Fruit fly (Drosophila melanogaster): ENCODE measurements around the gene Ctps.
A peak's percentile ranks its signal among the peaks of the same experiment; 100 is the strongest.

Gene Ctps

DNA sequence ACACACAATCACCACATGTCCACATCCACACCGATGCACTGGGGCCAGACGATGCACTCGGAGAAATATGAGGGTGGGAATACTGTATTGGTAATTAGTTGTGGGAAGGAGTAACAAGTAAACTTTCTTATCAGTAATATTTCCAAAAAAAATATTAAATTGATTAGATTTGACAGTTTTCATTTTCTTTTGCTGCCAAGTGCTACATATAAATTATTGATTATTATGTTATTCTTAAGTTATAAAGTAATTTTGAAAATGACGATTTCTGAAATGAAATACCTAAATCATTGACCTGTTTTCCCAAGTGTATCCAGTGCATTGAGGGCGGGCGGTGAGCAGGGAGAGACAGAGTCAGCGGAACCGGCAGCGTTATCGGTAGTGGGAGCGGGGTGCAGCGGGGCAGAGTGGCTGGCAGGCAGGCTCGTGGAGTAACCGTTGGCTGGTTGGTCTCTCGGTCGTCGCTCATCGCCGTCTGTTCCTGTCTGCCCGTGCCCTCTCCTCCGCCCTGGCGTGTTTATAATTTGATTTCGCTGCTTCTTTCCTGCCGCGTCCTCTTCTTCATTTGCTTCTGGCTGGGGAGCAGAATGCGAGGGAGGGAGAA lies 10.2 kb downstream of the Ctps start (continued):
- TF ChIP-seq CG15073 (GFP tag; optimal IDR thresholded peaks at IDR 0.05) = no peak
- no peak for TF ChIP-seq salm (tag; optimal IDR thresholded peaks at IDR 0.05)
- TF ChIP-seq chif (GFP tag; optimal IDR thresholded peaks at IDR 0.05) = peak in 1 of 2 experiments; percentile 1
- no peak for TF ChIP-seq prd (optimal IDR thresholded peaks at IDR 0.05)
- TF ChIP-seq prd (GFP tag; IDR thresholded peaks at IDR 0.05) = peak; percentile 58; the same call in 1 of the 3 replicates
- no peak for TF ChIP-seq Fer1 (GFP tag; optimal IDR thresholded peaks at IDR 0.05)
- no peak for TF ChIP-seq CG4282 (GFP tag; optimal IDR thresholded peaks at IDR 0.05)
- TF ChIP-seq CG8388 (GFP tag; optimal IDR thresholded peaks at IDR 0.05) = peak; percentile 69
- TF ChIP-seq bbx (GFP tag; IDR thresholded peaks at IDR 0.05; ENCODE audit: partially characterized antibody) = no peak
- no peak for TF ChIP-seq Hr51 (GFP tag; optimal IDR thresholded peaks at IDR 0.05)
- TF ChIP-seq pita (GFP tag; optimal IDR thresholded peaks at IDR 0.05) = no peak
- no peak for TF ChIP-seq tx (GFP tag; optimal IDR thresholded peaks at IDR 0.05)
- TF ChIP-seq fru (optimal IDR thresholded peaks at IDR 0.05) = no peak
- no peak for TF ChIP-seq toy (GFP tag; IDR thresholded peaks at IDR 0.05)
- peak; percentile 65 for TF ChIP-seq Blimp-1 (GFP tag; optimal IDR thresholded peaks at IDR 0.05)
- TF ChIP-seq otp (GFP tag; IDR thresholded peaks at IDR 0.05) = no peak
- TF ChIP-seq CG11723 (GFP tag; optimal IDR thresholded peaks at IDR 0.05) = no peak
- no peak for TF ChIP-seq Hr39 (optimal IDR thresholded peaks at IDR 0.05)
- TF ChIP-seq h (optimal IDR thresholded peaks at IDR 0.05) = no peak
- peak; percentile 64 for TF ChIP-seq CG15601 (tag; optimal IDR thresholded peaks at IDR 0.05)
- peak; percentile 43 for TF ChIP-seq Chrac-16 (GFP tag; optimal IDR thresholded peaks at IDR 0.05)
- peak; percentile 86 for TF ChIP-seq lbe (GFP tag; optimal IDR thresholded peaks at IDR 0.05)
- peak; percentile 70 for TF ChIP-seq CG33557 (GFP tag; optimal IDR thresholded peaks at IDR 0.05)
- peak; percentile 44 for TF ChIP-seq ewg (GFP tag; optimal IDR thresholded peaks at IDR 0.05)
- TF ChIP-seq Trl (optimal IDR thresholded peaks at IDR 0.05) = no peak
- TF ChIP-seq Trl (GFP tag; optimal IDR thresholded peaks at IDR 0.05) = no peak
- TF ChIP-seq Hand (GFP tag; optimal IDR thresholded peaks at IDR 0.05) = peak; percentile 26
- peak; percentile 30; the same call in 1 of the 3 replicates for TF ChIP-seq croc (GFP tag; conservative IDR thresholded peaks at IDR 0.05)
- TF ChIP-seq kni (GFP tag; optimal IDR thresholded peaks at IDR 0.05) = peak; percentile 13
- TF ChIP-seq CG5180 (GFP tag; optimal IDR thresholded peaks at IDR 0.05) = no peak
- peak; percentile 65 for TF ChIP-seq CG12391 (tag; optimal IDR thresholded peaks at IDR 0.05)
- peak; percentile 83 for TF ChIP-seq CG2712 (tag; optimal IDR thresholded peaks at IDR 0.05)
- TF ChIP-seq CG15479 (GFP tag; optimal IDR thresholded peaks at IDR 0.05) = no peak
- peak; percentile 20 for TF ChIP-seq CG18619 (GFP tag; optimal IDR thresholded peaks at IDR 0.05)
- TF ChIP-seq CG7372 (GFP tag; IDR thresholded peaks at IDR 0.05) = no peak
- no peak for TF ChIP-seq Doc2 (GFP tag; IDR thresholded peaks at IDR 0.05)
- peak; percentile 11 for TF ChIP-seq sqz (GFP tag; optimal IDR thresholded peaks at IDR 0.05)
- no peak for TF ChIP-seq Ada2b (GFP tag; IDR thresholded peaks at IDR 0.05)
- TF ChIP-seq ab (GFP tag; optimal IDR thresholded peaks at IDR 0.05) = no peak
- TF ChIP-seq Mrtf (GFP tag; IDR thresholded peaks at IDR 0.05) = no peak
- TF ChIP-seq pnt (GFP tag; optimal IDR thresholded peaks at IDR 0.05) = peak; percentile 8
- no peak for TF ChIP-seq Nf-YA (GFP tag; IDR thresholded peaks at IDR 0.05)
- TF ChIP-seq CG5953 (GFP tag; IDR thresholded peaks at IDR 0.05) = no peak
- TF ChIP-seq z (GFP tag; IDR thresholded peaks at IDR 0.05) = no peak
- TF ChIP-seq aop (GFP tag; IDR thresholded peaks at IDR 0.05) = no peak
- no peak for TF ChIP-seq CG13287 (GFP tag; IDR thresholded peaks at IDR 0.05; ENCODE audit: partially characterized antibody)
- peak; percentile 47 for TF ChIP-seq CG6813 (GFP tag; optimal IDR thresholded peaks at IDR 0.05)
- peak; percentile 65 for TF ChIP-seq fd96Cb (tag; optimal IDR thresholded peaks at IDR 0.05)
- peak; percentile 52 for TF ChIP-seq CG3407 (GFP tag; optimal IDR thresholded peaks at IDR 0.05)
- no peak for TF ChIP-seq gce (GFP tag; IDR thresholded peaks at IDR 0.05)
- TF ChIP-seq her (GFP tag; optimal IDR thresholded peaks at IDR 0.05) = no peak
- TF ChIP-seq CG43689 (GFP tag; IDR thresholded peaks at IDR 0.05) = no peak

Measured in whole organism, embryonic.